Worm (Caenorhabditis elegans): ENCODE results near the gene F46C5.1.

The F46C5.1 gene

ce11 chrII:8848984-8849383 is 28.0 kb upstream of the F46C5.1 start:
- TF ChIP-seq nhr-6 (tag; optimal IDR thresholded peaks at IDR 0.05), result no peak
- TF ChIP-seq zag-1 (tag; optimal IDR thresholded peaks at IDR 0.05), result no peak
- no peak for TF ChIP-seq alr-1 (tag; optimal IDR thresholded peaks at IDR 0.05)
- TF ChIP-seq mdl-1 (tag; optimal IDR thresholded peaks at IDR 0.05), result no peak

ce11 chrII:8845932-8846331 is 24.9 kb upstream of the F46C5.1 start:
- TF ChIP-seq nhr-77 (tag; optimal IDR thresholded peaks at IDR 0.05) (no peak), F13H6.1 (tag; optimal IDR thresholded peaks at IDR 0.05) (peak; percentile 13), blmp-1 (tag; optimal IDR thresholded peaks at IDR 0.05; ENCODE audit: insufficient read depth) (peak; percentile 9), crh-2 (tag; optimal IDR thresholded peaks at IDR 0.05) (peak; percentile 25), sma-9 (GFP tag; optimal IDR thresholded peaks at IDR 0.05) (peak; percentile 50), sma-9 (tag; optimal IDR thresholded peaks at IDR 0.05) (no peak), fos-1 (tag; optimal IDR thresholded peaks at IDR 0.05) (peak; percentile 18)

DNA sequence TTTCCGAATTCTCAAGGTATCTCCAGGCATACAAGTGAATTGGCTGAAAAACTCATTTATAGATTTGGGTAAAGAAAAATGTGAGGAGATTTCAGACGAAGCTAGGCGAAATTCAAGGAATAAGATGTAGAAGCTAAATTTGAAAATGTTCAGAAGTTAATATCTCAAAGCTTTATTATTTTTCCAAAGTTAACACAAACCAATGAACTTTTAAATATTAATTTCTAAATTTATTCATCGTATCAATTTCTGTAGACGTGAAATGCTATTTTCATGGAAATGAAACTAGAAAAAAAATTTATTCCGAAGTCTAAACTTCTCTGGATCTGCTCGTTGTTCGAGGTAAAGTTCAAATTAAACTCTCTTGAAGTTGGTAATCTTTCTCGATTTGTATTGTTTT is 24.3 kb upstream of the F46C5.1 start, which contains the start of gene agxt-1:
TSS of gene agxt-1 (plus strand) at position 301 of the 400 bp plus-strand sequence.
- TF ChIP-seq nhr-11 (tag; optimal IDR thresholded peaks at IDR 0.05) (no peak), mdl-1 (tag; optimal IDR thresholded peaks at IDR 0.05) (no peak), zag-1 (tag; optimal IDR thresholded peaks at IDR 0.05) (no peak), nhr-237 (tag; optimal IDR thresholded peaks at IDR 0.05) (no peak), ztf-4 (tag; optimal IDR thresholded peaks at IDR 0.05) (no peak), nhr-23 (tag; optimal IDR thresholded peaks at IDR 0.05) (no peak)

DNA sequence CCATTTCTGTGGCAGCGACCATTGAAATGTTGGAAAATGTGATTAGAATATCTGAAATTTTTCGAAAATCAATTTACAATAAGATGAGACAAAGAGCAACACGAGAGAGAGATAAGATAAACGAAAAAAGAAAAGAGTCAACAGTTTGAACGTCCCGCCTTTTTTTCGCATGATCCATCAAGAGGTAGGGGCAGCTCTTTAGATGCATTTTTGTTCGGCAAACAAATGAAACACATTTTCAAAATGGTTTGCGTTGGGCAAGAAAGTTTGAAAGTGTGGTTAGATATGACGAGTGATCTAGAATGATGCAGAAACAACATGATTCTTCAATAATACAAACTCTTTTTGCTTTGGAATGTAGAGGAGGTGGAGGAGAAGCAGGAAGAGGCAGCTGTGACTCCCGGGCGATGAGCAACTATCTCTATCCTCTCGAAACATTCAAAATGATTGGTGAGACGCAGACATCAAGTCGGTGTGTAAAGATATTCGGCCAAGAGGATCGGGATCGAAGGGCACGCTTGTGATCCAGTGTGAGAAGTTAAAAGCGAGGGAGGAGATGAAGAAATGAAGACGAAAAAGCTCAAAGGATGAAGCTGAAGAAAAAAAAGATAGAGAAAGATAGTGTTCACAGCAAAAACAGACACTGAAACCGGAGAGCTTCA is 23.6 kb upstream of the F46C5.1 start, which contains the start of gene F46C5.6:
TSS of gene F46C5.6 (minus strand) at position 51 of the 662 bp plus-strand sequence.
- TF ChIP-seq F13H6.1 (tag; optimal IDR thresholded peaks at IDR 0.05), result peak; percentile 84
- peak in 1 of 2 experiments; percentile 26 for TF ChIP-seq lsy-2 (tag; optimal IDR thresholded peaks at IDR 0.05)
- TF ChIP-seq sma-9 (GFP tag; optimal IDR thresholded peaks at IDR 0.05), result peak; percentile 17
- TF ChIP-seq sma-9 (tag; optimal IDR thresholded peaks at IDR 0.05), result no peak
- TF ChIP-seq R02D3.7 (tag; optimal IDR thresholded peaks at IDR 0.05), result no peak
- peak; percentile 28 for TF ChIP-seq C34F6.9 (tag; optimal IDR thresholded peaks at IDR 0.05)
- no peak for TF ChIP-seq ZK546.5 (tag; optimal IDR thresholded peaks at IDR 0.05)
- TF ChIP-seq nhr-129 (tag; optimal IDR thresholded peaks at IDR 0.05), result peak; percentile 45

- TF ChIP-seq ztf-1 (GFP tag; conservative IDR thresholded peaks at IDR 0.05) (no peak), mbf-1 (tag; optimal IDR thresholded peaks at IDR 0.05) (no peak), nhr-237 (tag; optimal IDR thresholded peaks at IDR 0.05) (no peak), peb-1 (tag; optimal IDR thresholded peaks at IDR 0.05) (no peak), lin-11 (tag; optimal IDR thresholded peaks at IDR 0.05) (no peak), dmd-4 (tag; optimal IDR thresholded peaks at IDR 0.05) (no peak), mdl-1 (tag; optimal IDR thresholded peaks at IDR 0.05) (no peak), nhr-11 (tag; optimal IDR thresholded peaks at IDR 0.05) (no peak), F13H6.1 (tag; optimal IDR thresholded peaks at IDR 0.05) (no peak), nhr-77 (tag; optimal IDR thresholded peaks at IDR 0.05) (no peak)
These were observed 18.0 kb upstream of the F46C5.1 start, which contains the start of gene F46C5.7 for ce11 chrII:8839025-8839424. TSS of gene F46C5.7 (plus strand) at chrII:8839325.

- TF ChIP-seq egl-27 (tag; optimal IDR thresholded peaks at IDR 0.05) (no peak), elt-1 (tag; optimal IDR thresholded peaks at IDR 0.05) (no peak), ceh-16 (tag; optimal IDR thresholded peaks at IDR 0.05) (no peak), ztf-1 (GFP tag; conservative IDR thresholded peaks at IDR 0.05) (no peak), mab-5 (tag; optimal IDR thresholded peaks at IDR 0.05) (no peak), alr-1 (tag; optimal IDR thresholded peaks at IDR 0.05) (no peak), zag-1 (tag; optimal IDR thresholded peaks at IDR 0.05) (no peak), unc-62 (GFP tag; optimal IDR thresholded peaks at IDR 0.05) (no peak), aly-2 (tag; optimal IDR thresholded peaks at IDR 0.05) (no peak), F13H6.1 (tag; optimal IDR thresholded peaks at IDR 0.05) (no peak), blmp-1 (tag; optimal IDR thresholded peaks at IDR 0.05; ENCODE audit: insufficient read depth) (no peak)
These were observed 14.9 kb upstream of the F46C5.1 start, which contains the start of gene F46C5.4 for ce11 chrII:8835857-8836256. TSS of gene F46C5.4 (plus strand) at chrII:8836078.

All from whole organism, L2 larva.